Worm (Caenorhabditis elegans) whole organism, L1 larva: ENCODE data around the gene F34H10.3.

ENCODE experiments used
- C04F5.9 ChIP-seq: sonication (generic microtip); optimal IDR thresholded peaks from 2 replicates; lab custom pipeline; 2016; ENCODE audit warnings: missing genetic modification characterization, missing compliant biosample characterization
- F16B12.6 ChIP-seq: fragments of 150-350 bp; optimal IDR thresholded peaks from 2 replicates; lab custom pipeline; 2014; ENCODE audit warnings: missing biosample characterization, missing genetic modification characterization
- aha-1 ChIP-seq: fragments of 150-350 bp; optimal IDR thresholded peaks from 2 replicates; lab custom pipeline; 2014; ENCODE audit warnings: missing biosample characterization, missing genetic modification characterization
- ama-1 ChIP-seq: fragments of 150-350 bp; optimal IDR thresholded peaks from 2 replicates; lab custom pipeline; 2014
- blmp-1 ChIP-seq: fragments of 150-350 bp; optimal IDR thresholded peaks from 2 replicates; lab custom pipeline; 2014; ENCODE audit warnings: missing biosample characterization, missing genetic modification characterization
- ceh-63 ChIP-seq: fragments of 200-800 bp; sonication (Bioruptor generic); optimal IDR thresholded peaks from 2 replicates; lab custom pipeline; 2018; ENCODE audit warnings: mild to moderate bottlenecking, missing genetic modification characterization, missing compliant biosample characterization
- ceh-8 ChIP-seq: fragments of 200-800 bp; sonication (Bioruptor generic); optimal IDR thresholded peaks from 2 replicates; lab custom pipeline; 2018; ENCODE audit warnings: mild to moderate bottlenecking, missing genetic modification characterization, moderate library complexity, missing compliant biosample characterization
- ceh-82 ChIP-seq, 3 experiments: fragments of 150-350 bp in 1 of 3; sonication (generic microtip) in 2 of 3; optimal IDR thresholded peaks; 2 replicates each; lab custom pipeline; 2014 to 2017; ENCODE audit warnings: missing biosample characterization in 3 of 3, missing genetic modification characterization in 3 of 3
- ces-1 ChIP-seq: fragments of 150-350 bp; optimal IDR thresholded peaks from 2 replicates; lab custom pipeline; 2014; ENCODE audit warnings: missing biosample characterization, missing genetic modification reagents, missing genetic modification characterization
- efl-1 ChIP-seq, 4 experiments: fragments of 150-350 bp; optimal IDR thresholded peaks in 3 of 4; peaks in 1 of 4; 1 replicate in 1 of 4; 2 replicates in 3 of 4; lab custom pipeline; 2014; ENCODE audit warnings: missing biosample characterization in 2 of 4, missing genetic modification characterization in 2 of 4, missing genetic modification reagents in 2 of 4
- egl-27 ChIP-seq, 2 experiments: fragments of 150-350 bp in 1 of 2; sonication (generic microtip); optimal IDR thresholded peaks; 3 replicates each; lab custom pipeline; 2017 to 2018; ENCODE audit warnings: missing biosample characterization in 2 of 2, missing genetic modification characterization in 2 of 2, missing genetic modification reagents in 2 of 2
- elt-3 ChIP-seq, 6 experiments: fragments of 150-350 bp in 1 of 6; sonication (generic microtip); optimal IDR thresholded peaks; 2 replicates each; lab custom pipeline; 2017 to 2018; ENCODE audit warnings: missing biosample characterization in 6 of 6, missing genetic modification characterization in 6 of 6, inconsistent platforms in 1 of 6
- ets-5 ChIP-seq: fragments of 200-800 bp; sonication (Bioruptor generic); IDR thresholded peaks from 2 replicates; pipeline ENCODE4 v1.3.6; 2022; ENCODE audit warnings: missing genetic modification characterization, missing compliant biosample characterization
- fkh-10 ChIP-seq: sonication (generic microtip); optimal IDR thresholded peaks from 2 replicates; lab custom pipeline; 2017; ENCODE audit warnings: missing biosample characterization, missing genetic modification reagents, missing genetic modification characterization
- fos-1 ChIP-seq: fragments of 150-350 bp; optimal IDR thresholded peaks from 2 replicates; lab custom pipeline; 2014; ENCODE audit warnings: missing biosample characterization, missing genetic modification characterization
- grh-1 ChIP-seq: fragments of 200-800 bp; sonication (Bioruptor generic); IDR thresholded peaks from 2 replicates; pipeline ENCODE4 v1.3.6; 2022; ENCODE audit warnings: missing genetic modification reagents, missing genetic modification characterization, missing compliant biosample characterization
- hlh-17 ChIP-seq: fragments of 200-800 bp; sonication (Bioruptor generic); optimal IDR thresholded peaks from 2 replicates; lab custom pipeline; 2018; ENCODE audit warnings: missing genetic modification characterization, mild to moderate bottlenecking, missing compliant biosample characterization, moderate library complexity, borderline replicate concordance
- hpl-2 ChIP-seq: fragments of 150-350 bp; optimal IDR thresholded peaks from 2 replicates; lab custom pipeline; 2014; ENCODE audit warnings: missing biosample characterization, missing genetic modification reagents, missing genetic modification characterization
- lin-14 ChIP-seq: fragments of 200-800 bp; sonication (Bioruptor generic); optimal IDR thresholded peaks from 2 replicates; lab custom pipeline; 2018; ENCODE audit warnings: mild to moderate bottlenecking, missing genetic modification characterization, moderate library complexity, missing compliant biosample characterization
- lin-35 ChIP-seq, 2 experiments: fragments of 150-350 bp; optimal IDR thresholded peaks; 2 replicates each; lab custom pipeline; 2014; ENCODE audit warnings: missing biosample characterization in 2 of 2, missing genetic modification characterization in 2 of 2, missing genetic modification reagents in 2 of 2
- lsy-2 ChIP-seq, 2 experiments: fragments of 150-350 bp; optimal IDR thresholded peaks; 2 replicates each; lab custom pipeline; 2014; ENCODE audit warnings: missing biosample characterization in 2 of 2, missing genetic modification characterization in 2 of 2
- mdl-1 ChIP-seq, 2 experiments: fragments of 150-350 bp; optimal IDR thresholded peaks; 2 replicates each; lab custom pipeline; 2014 to 2017; ENCODE audit warnings: missing biosample characterization in 2 of 2, missing genetic modification characterization in 2 of 2, inconsistent platforms in 1 of 2
- mep-1 ChIP-seq: fragments of 150-350 bp; optimal IDR thresholded peaks from 2 replicates; lab custom pipeline; 2014; ENCODE audit warnings: missing biosample characterization, missing genetic modification characterization
- nhr-12 ChIP-seq: sonication (generic microtip); optimal IDR thresholded peaks from 2 replicates; lab custom pipeline; 2017; ENCODE audit warnings: missing biosample characterization, missing genetic modification characterization
- nhr-20 ChIP-seq: sonication (generic microtip); optimal IDR thresholded peaks from 2 replicates; lab custom pipeline; 2016; ENCODE audit warnings: mild to moderate bottlenecking, missing genetic modification characterization, missing compliant biosample characterization
- nhr-28 ChIP-seq: fragments of 150-350 bp; optimal IDR thresholded peaks from 2 replicates; lab custom pipeline; 2014; ENCODE audit warnings: missing biosample characterization, missing genetic modification characterization
- nhr-47 ChIP-seq: sonication (generic microtip); optimal IDR thresholded peaks from 2 replicates; lab custom pipeline; 2016; ENCODE audit warnings: mild to moderate bottlenecking, missing genetic modification characterization, moderate library complexity, missing compliant biosample characterization
- nhr-71 ChIP-seq: sonication (generic microtip); optimal IDR thresholded peaks from 2 replicates; lab custom pipeline; 2016; ENCODE audit warnings: mild to moderate bottlenecking, missing genetic modification characterization, moderate library complexity, missing compliant biosample characterization
- nhr-85 ChIP-seq: sonication (generic microtip); peaks from one replicate; lab custom pipeline; 2016; ENCODE audit warnings: missing genetic modification characterization, inconsistent platforms, missing compliant biosample characterization
- pax-3 ChIP-seq: fragments of 200-800 bp; sonication (Bioruptor generic); optimal IDR thresholded peaks from 2 replicates; lab custom pipeline; 2018; ENCODE audit warnings: mild to moderate bottlenecking, missing genetic modification characterization, moderate library complexity, missing compliant biosample characterization
- snpc-4 ChIP-seq: fragments of 150-350 bp; optimal IDR thresholded peaks from 2 replicates; lab custom pipeline; 2014; ENCODE audit warnings: missing biosample characterization, missing genetic modification characterization
- snu-23 ChIP-seq: sonication (generic microtip); optimal IDR thresholded peaks from 2 replicates; lab custom pipeline; 2016; ENCODE audit warnings: missing genetic modification characterization, missing compliant biosample characterization
- sox-4 ChIP-seq: sonication (generic microtip); optimal IDR thresholded peaks from 2 replicates; lab custom pipeline; 2016; ENCODE audit warnings: missing genetic modification characterization, missing compliant biosample characterization
- sup-37 ChIP-seq: fragments of 200-800 bp; sonication (Bioruptor generic); optimal IDR thresholded peaks from 2 replicates; lab custom pipeline; 2018; ENCODE audit warnings: mild to moderate bottlenecking, missing genetic modification characterization, missing compliant biosample characterization
- tbx-2 ChIP-seq: sonication (generic microtip); optimal IDR thresholded peaks from 2 replicates; lab custom pipeline; 2016; ENCODE audit warnings: missing genetic modification characterization, missing compliant biosample characterization
- unc-130 ChIP-seq: fragments of 150-350 bp; optimal IDR thresholded peaks from 2 replicates; lab custom pipeline; 2017; ENCODE audit warnings: missing biosample characterization, missing genetic modification characterization, inconsistent platforms
- ztf-11 ChIP-seq, 2 experiments: sonication (generic microtip); optimal IDR thresholded peaks; 2 replicates each; lab custom pipeline; 2016 to 2017; ENCODE audit warnings: missing genetic modification characterization in 2 of 2, missing biosample characterization in 1 of 2, missing compliant biosample characterization in 1 of 2

The F34H10.3 gene

ce11 chrX:9585584-9586166, 49.1 kb downstream of the F34H10.3 start:
- 0 out of 2 replicates have a peak, but pooled peaks have one; percentile 7 for TF ChIP-seq grh-1 (GFP tag; lab: Robert Waterston, UW)
- no peak for TF ChIP-seq fkh-10 (GFP tag; lab: Kevin White, UChicago)
- TF ChIP-seq nhr-85 (tag; lab: Kevin White, UChicago): peak; percentile 69
- no peak for TF ChIP-seq ceh-8 (GFP tag; lab: Kevin White, UChicago)

ce11 chrX:9584333-9584732, 50.5 kb downstream of the F34H10.3 start, which contains the start of gene gpx-5:
Gene gpx-5 (plus strand): TSS chrX:9584668.
- TF ChIP-seq lin-14 (GFP tag; lab: Kevin White, UChicago): peak; percentile 69
- no peak for TF ChIP-seq F16B12.6
- peak; percentile 37 for TF ChIP-seq mep-1 (tag; lab: Kevin White, UChicago)
- peak; percentile 57 for TF ChIP-seq nhr-20 (tag; lab: Kevin White, UChicago)
- TF ChIP-seq ceh-63 (GFP tag; lab: Kevin White, UChicago): no peak
- TF ChIP-seq snu-23 (GFP tag; lab: Kevin White, UChicago): peak; percentile 51
- no peak for TF ChIP-seq pax-3 (tag; lab: Kevin White, UChicago)
- TF ChIP-seq hlh-17 (GFP tag; lab: Kevin White, UChicago): no peak
- TF ChIP-seq ztf-11 (tag; optimal IDR thresholded peaks at IDR 0.05; lab: Kevin White, UChicago): no peak
- no peak for TF ChIP-seq nhr-28
- 0 out of 2 replicates have a peak, but pooled peaks have one; percentile 15 for TF ChIP-seq grh-1 (GFP tag; lab: Robert Waterston, UW)
- TF ChIP-seq lsy-2 (tag; optimal IDR thresholded peaks at IDR 0.05; lab: Kevin White, UChicago): peak; percentile 0 to 72
- peak in 1 of 2 experiments; percentile 30 for TF ChIP-seq efl-1 (optimal IDR thresholded peaks at IDR 0.05; lab: Kevin White, UChicago)
- no peak for TF ChIP-seq efl-1 (GFP tag; optimal IDR thresholded peaks at IDR 0.05 in 1 of 2; lab: Kevin White, UChicago)
- TF ChIP-seq ama-1 (lab: Kevin White, UChicago): no peak
- TF ChIP-seq ets-5 (GFP tag; lab: Robert Waterston, UW): no peak
- TF ChIP-seq sox-4 (tag; lab: Kevin White, UChicago): no peak
- TF ChIP-seq sup-37 (GFP tag; lab: Kevin White, UChicago): no peak
- peak; percentile 4 for TF ChIP-seq fos-1 (tag; lab: Kevin White, UChicago)
- TF ChIP-seq elt-3 (tag; optimal IDR thresholded peaks at IDR 0.05; lab: Kevin White, UChicago): peak in 2 of 6 experiments; percentile 16 to 40
- no peak for TF ChIP-seq ceh-8 (GFP tag; lab: Kevin White, UChicago)
- TF ChIP-seq unc-130 (tag; lab: Kevin White, UChicago): no peak
- no peak for TF ChIP-seq hpl-2 (GFP tag; lab: Kevin White, UChicago)
- TF ChIP-seq nhr-12: no peak
- TF ChIP-seq mdl-1 (tag; optimal IDR thresholded peaks at IDR 0.05; lab: Kevin White, UChicago): no peak
- no peak for TF ChIP-seq aha-1
- no peak for TF ChIP-seq C04F5.9 (tag; lab: Kevin White, UChicago)
- TF ChIP-seq snpc-4 (tag; lab: Kevin White, UChicago): no peak
- peak; percentile 42 for TF ChIP-seq nhr-71 (tag; lab: Kevin White, UChicago)
- TF ChIP-seq blmp-1 (tag; lab: Kevin White, UChicago): peak; percentile 87
- peak in 1 of 2 experiments; percentile 46 for TF ChIP-seq lin-35 (GFP tag; optimal IDR thresholded peaks at IDR 0.05; lab: Kevin White, UChicago)
- no peak for TF ChIP-seq egl-27 (tag; optimal IDR thresholded peaks at IDR 0.05; lab: Kevin White, UChicago)
- peak; percentile 79 for TF ChIP-seq nhr-85 (tag; lab: Kevin White, UChicago)
- no peak for TF ChIP-seq ces-1 (GFP tag; lab: Kevin White, UChicago)
- TF ChIP-seq tbx-2 (tag; lab: Kevin White, UChicago): peak; percentile 24
- no peak for TF ChIP-seq nhr-47 (tag; lab: Kevin White, UChicago)
- TF ChIP-seq ceh-82 (tag; optimal IDR thresholded peaks at IDR 0.05; lab: Kevin White, UChicago): peak in 1 of 3 experiments; percentile 6
